Worm (Caenorhabditis elegans): ENCODE results near the gene wdr-54.

Gene wdr-54

DNA sequence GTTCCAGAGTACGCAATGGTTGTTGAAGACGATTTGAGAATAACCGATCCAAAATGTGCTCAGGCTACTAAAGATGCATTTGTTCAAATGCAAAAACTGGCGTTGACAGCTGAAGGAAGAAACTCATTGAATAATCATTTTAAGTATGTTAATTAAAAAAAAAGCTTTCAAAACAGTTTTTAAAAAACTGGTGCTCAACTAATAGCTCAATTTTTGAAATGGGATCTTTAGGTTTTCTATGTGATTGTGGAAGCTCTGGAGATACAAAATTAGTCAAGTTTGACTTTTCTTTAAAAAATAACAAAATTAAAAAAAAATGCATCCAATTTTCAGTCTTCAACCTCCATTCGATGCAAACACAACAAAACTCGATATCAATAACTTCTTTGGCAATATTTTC, 44.9 kb downstream of the wdr-54 start:
- TF ChIP-seq unc-62 (GFP tag; optimal IDR thresholded peaks at IDR 0.05): no peak

DNA sequence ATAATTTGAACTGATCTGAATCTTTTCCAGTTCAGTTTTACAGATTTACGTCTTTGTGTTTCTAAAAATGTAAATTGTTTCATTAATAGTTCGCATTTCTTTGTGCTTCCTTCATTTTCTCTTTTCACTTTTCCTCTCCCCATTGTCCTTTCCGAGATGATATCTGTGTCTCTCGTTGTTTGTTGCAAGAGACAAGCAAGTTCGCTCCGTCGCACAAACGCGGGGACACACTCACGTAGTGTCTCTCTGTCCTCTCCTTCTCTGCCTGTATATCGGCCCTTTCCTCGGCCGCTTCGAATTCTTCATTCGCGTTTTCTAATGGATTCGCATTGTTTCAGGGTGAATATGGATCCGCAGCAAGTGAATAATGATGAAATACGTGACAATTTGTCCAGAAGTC, 48.2 kb downstream of the wdr-54 start, which contains the start of gene ZC13.1:
TSS of gene ZC13.1 (plus strand) at position 305 of the 400 bp plus-strand sequence.
- no peak for TF ChIP-seq unc-62 (GFP tag; optimal IDR thresholded peaks at IDR 0.05)

DNA sequence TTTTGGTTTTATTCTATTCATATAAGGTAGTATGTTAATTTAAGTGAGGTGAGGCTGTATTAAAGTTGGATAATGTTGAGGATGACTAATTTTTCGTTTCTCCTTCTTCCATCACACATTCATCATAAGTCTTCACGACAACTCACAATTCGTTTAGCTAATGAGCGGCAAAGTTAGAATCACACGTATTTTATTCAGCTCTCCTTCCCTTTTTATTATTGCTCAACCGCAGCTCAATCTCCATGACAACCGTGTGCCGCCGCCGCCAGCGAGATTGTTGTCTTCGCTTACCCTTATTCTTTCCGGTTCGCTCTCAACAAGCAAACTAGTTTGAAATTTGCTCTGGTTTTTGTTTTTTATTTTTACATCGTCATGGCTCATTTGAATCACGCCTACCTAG, 51.7 kb downstream of the wdr-54 start, which contains the start of gene ZC13.2:
TSS of gene ZC13.2 (plus strand) at position 301 of the 400 bp plus-strand sequence.
- no peak for TF ChIP-seq unc-62 (GFP tag; optimal IDR thresholded peaks at IDR 0.05)
